Worm (Caenorhabditis elegans): ENCODE data around the gene R04D3.2.

DNA sequence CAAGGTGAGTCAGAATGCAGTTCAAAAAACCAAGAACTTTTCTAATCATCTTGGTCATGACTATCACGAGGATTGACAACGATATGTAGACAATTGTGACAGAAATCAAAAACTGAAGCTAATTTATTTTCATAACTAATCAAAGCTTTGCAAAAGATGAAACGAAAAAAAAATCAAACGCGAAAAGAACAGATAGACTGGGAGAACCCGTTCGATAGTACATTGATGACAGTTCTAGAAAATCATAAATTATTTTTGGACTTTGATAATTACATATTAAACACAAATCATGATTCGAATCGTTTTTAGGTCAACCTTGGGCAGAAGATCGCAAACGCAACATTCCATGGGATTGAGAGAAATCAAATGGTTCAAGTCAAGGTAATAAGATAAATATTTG, 38.6 kb upstream of the R04D3.2 start:
- no peak for TF ChIP-seq elt-1 (tag; optimal IDR thresholded peaks at IDR 0.05; ENCODE audit: borderline replicate concordance, insufficient read depth)
- TF ChIP-seq nhr-12 (tag; optimal IDR thresholded peaks at IDR 0.05), result no peak
- TF ChIP-seq ceh-39 (tag; optimal IDR thresholded peaks at IDR 0.05), result no peak
- TF ChIP-seq snpc-4 (tag; optimal IDR thresholded peaks at IDR 0.05), result no peak
- no peak for TF ChIP-seq flh-1 (GFP tag; optimal IDR thresholded peaks at IDR 0.05)
- TF ChIP-seq elt-3 (tag; optimal IDR thresholded peaks at IDR 0.05), result no peak
- TF ChIP-seq blmp-1 (tag; optimal IDR thresholded peaks at IDR 0.05), result no peak
- TF ChIP-seq unc-39 (tag; optimal IDR thresholded peaks at IDR 0.05), result no peak
- no peak for TF ChIP-seq unc-62 (GFP tag; optimal IDR thresholded peaks at IDR 0.05)
- TF ChIP-seq zip-8 (tag; optimal IDR thresholded peaks at IDR 0.05), result no peak
- TF ChIP-seq sptf-1 (tag; optimal IDR thresholded peaks at IDR 0.05), result no peak

Measured in whole organism, mixed stage, embryonic.